Worm (Caenorhabditis elegans) whole organism, L3 larva: Measurements from ENCODE around the gene ZK1307.2.

Experiments used
- ceh-28 ChIP-seq: fragments of 150-350 bp; optimal IDR thresholded peaks from 2 replicates; lab custom pipeline; 2014; ENCODE audit warnings: missing biosample characterization, missing genetic modification reagents, missing genetic modification characterization
- elt-3 ChIP-seq, 3 experiments: fragments of 150-350 bp in 1 of 3; sonication (generic microtip) in 2 of 3; optimal IDR thresholded peaks; 2 replicates in 2 of 3; 4 replicates in 1 of 3; lab custom pipeline; 2014 to 2017; ENCODE audit warnings: missing biosample characterization in 3 of 3, missing genetic modification characterization in 3 of 3
- mdl-1 ChIP-seq: fragments of 150-350 bp; optimal IDR thresholded peaks from 2 replicates; lab custom pipeline; 2014; ENCODE audit warnings: missing biosample characterization, missing genetic modification characterization
- nhr-237 ChIP-seq: fragments of 150-350 bp; optimal IDR thresholded peaks from 2 replicates; lab custom pipeline; 2014; ENCODE audit warnings: missing biosample characterization, missing genetic modification characterization

DNA sequence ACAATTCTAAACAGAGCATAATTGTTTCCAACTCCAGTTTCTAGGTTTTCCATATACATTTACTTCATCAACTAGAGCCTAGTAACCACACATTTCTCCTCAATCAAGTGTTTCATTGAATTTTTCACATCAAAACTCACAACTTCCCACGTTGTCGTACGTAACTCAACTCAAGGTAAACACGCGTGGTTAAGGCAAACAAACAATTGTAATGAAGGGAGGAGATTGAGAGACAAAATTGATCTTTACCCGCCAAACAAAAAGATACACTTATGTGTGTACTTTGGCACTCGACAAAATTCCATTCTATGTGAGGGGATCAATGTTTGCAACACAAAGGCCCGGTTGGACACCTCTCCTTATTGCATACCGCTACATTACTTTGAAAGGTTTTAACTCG, 48.4 kb downstream of the ZK1307.2 start, which contains the start of gene nhr-19:
- TF ChIP-seq nhr-237 (no peak), mdl-1 (tag; lab: Kevin White, UChicago) (peak; percentile 17), elt-3 (tag; optimal IDR thresholded peaks at IDR 0.05; lab: Kevin White, UChicago) (no peak), ceh-28 (no peak)
